Worm (Caenorhabditis elegans) whole organism, L1 larva: Measurements from ENCODE around the gene unc-6.

Source experiments
- aly-2 ChIP-seq: fragments of 150-350 bp; optimal IDR thresholded peaks from 2 replicates; lab custom pipeline; 2014; ENCODE audit warnings: missing biosample characterization, missing genetic modification characterization
- elt-3 ChIP-seq, 6 experiments: fragments of 150-350 bp in 1 of 6; sonication (generic microtip); optimal IDR thresholded peaks; 2 replicates each; lab custom pipeline; 2017 to 2018; ENCODE audit warnings: missing biosample characterization in 6 of 6, missing genetic modification characterization in 6 of 6, inconsistent platforms in 1 of 6
- lin-35 ChIP-seq, 2 experiments: fragments of 150-350 bp; optimal IDR thresholded peaks; 2 replicates each; lab custom pipeline; 2014; ENCODE audit warnings: missing biosample characterization in 2 of 2, missing genetic modification characterization in 2 of 2, missing genetic modification reagents in 2 of 2
- nhr-90 ChIP-seq: sonication (generic microtip); optimal IDR thresholded peaks from 2 replicates; lab custom pipeline; 2016; ENCODE audit warnings: mild to moderate bottlenecking, missing genetic modification characterization, missing compliant biosample characterization; ENCODE audit not compliant: poor library complexity

DNA sequence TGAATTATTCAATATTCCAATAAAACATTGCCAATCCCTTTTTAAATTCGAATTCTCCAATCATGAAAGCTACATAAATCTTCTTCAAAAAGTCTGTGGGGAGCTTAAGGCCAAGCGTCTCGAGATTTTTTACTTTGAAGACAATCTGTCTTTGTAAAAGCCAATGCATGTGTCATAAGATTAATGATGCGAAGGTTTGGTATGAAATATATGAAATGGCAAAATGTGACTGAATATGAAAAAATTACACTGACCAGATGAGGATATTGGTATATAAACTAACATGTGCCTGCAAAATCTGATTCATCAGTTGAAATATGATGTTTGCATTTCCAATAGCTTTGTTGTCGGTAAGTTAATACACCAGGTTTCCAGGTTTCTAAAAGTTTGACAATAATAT, 43.5 kb upstream of the unc-6 start, which contains the start of gene C53B7.2:
- no peak for TF ChIP-seq elt-3 (tag; optimal IDR thresholded peaks at IDR 0.05; lab: Kevin White, UChicago)
- no peak for TF ChIP-seq nhr-90 (tag; lab: Kevin White, UChicago)
- TF ChIP-seq lin-35 (GFP tag; optimal IDR thresholded peaks at IDR 0.05; lab: Kevin White, UChicago), result no peak
- no peak for TF ChIP-seq aly-2 (tag; lab: Kevin White, UChicago)
